Worm (Caenorhabditis elegans) whole organism, mixed stage, embryonic: Measurements from ENCODE around the gene cri-2.

ENCODE experiments used
- bed-3 ChIP-seq: fragments of 200-800 bp; sonication (Bioruptor generic); optimal IDR thresholded peaks from 3 replicates; lab custom pipeline; 2018; ENCODE audit warnings: mild to moderate bottlenecking, missing genetic modification characterization, moderate library complexity, missing compliant biosample characterization
- ceh-39 ChIP-seq: fragments of 150-350 bp; optimal IDR thresholded peaks from 2 replicates; lab custom pipeline; 2014; ENCODE audit warnings: missing biosample characterization, missing genetic modification characterization
- cnd-1 ChIP-seq: fragments of 200-800 bp; sonication (Bioruptor generic); optimal IDR thresholded peaks from 2 replicates; lab custom pipeline; 2018; ENCODE audit warnings: mild to moderate bottlenecking, missing genetic modification characterization, missing compliant biosample characterization
- elt-1 ChIP-seq: sonication (generic microtip); optimal IDR thresholded peaks from 2 replicates; lab custom pipeline; 2017; ENCODE audit warnings: missing genetic modification characterization, mild to moderate bottlenecking, missing compliant biosample characterization, antibody characterized with exemption, moderate library complexity, borderline replicate concordance; ENCODE audit not compliant: insufficient read depth
- flh-1 ChIP-seq: fragments of 200-800 bp; sonication (Bioruptor generic); optimal IDR thresholded peaks from 2 replicates; lab custom pipeline; 2018; ENCODE audit warnings: mild to moderate bottlenecking, missing genetic modification characterization, moderate library complexity, missing compliant biosample characterization
- mep-1 ChIP-seq: fragments of 150-350 bp; optimal IDR thresholded peaks from 2 replicates; lab custom pipeline; 2017; ENCODE audit warnings: missing biosample characterization, missing genetic modification reagents, missing genetic modification characterization, inconsistent platforms
- nhr-12 ChIP-seq: fragments of 150-350 bp; optimal IDR thresholded peaks from 2 replicates; lab custom pipeline; 2014; ENCODE audit warnings: missing biosample characterization, missing genetic modification characterization
- nhr-237 ChIP-seq: fragments of 150-350 bp; optimal IDR thresholded peaks from 2 replicates; lab custom pipeline; 2014; ENCODE audit warnings: missing biosample characterization, missing genetic modification characterization
- nhr-28 ChIP-seq: fragments of 150-350 bp; optimal IDR thresholded peaks from 2 replicates; lab custom pipeline; 2014; ENCODE audit warnings: missing biosample characterization, missing genetic modification characterization
- snpc-4 ChIP-seq: fragments of 150-350 bp; optimal IDR thresholded peaks from 2 replicates; lab custom pipeline; 2014; ENCODE audit warnings: missing biosample characterization, missing genetic modification characterization
- tbx-8 ChIP-seq: fragments of 200-800 bp; sonication (Bioruptor generic); optimal IDR thresholded peaks from 2 replicates; lab custom pipeline; 2018; ENCODE audit warnings: mild to moderate bottlenecking, missing genetic modification characterization, moderate library complexity, missing compliant biosample characterization
- unc-62 ChIP-seq: fragments of 150-350 bp; optimal IDR thresholded peaks from 2 replicates; lab custom pipeline; 2014; ENCODE audit warnings: missing biosample characterization, missing genetic modification reagents, missing genetic modification characterization
- ztf-11 ChIP-seq: fragments of 150-350 bp; optimal IDR thresholded peaks from 2 replicates; lab custom pipeline; 2014; ENCODE audit warnings: missing biosample characterization, missing genetic modification characterization

DNA sequence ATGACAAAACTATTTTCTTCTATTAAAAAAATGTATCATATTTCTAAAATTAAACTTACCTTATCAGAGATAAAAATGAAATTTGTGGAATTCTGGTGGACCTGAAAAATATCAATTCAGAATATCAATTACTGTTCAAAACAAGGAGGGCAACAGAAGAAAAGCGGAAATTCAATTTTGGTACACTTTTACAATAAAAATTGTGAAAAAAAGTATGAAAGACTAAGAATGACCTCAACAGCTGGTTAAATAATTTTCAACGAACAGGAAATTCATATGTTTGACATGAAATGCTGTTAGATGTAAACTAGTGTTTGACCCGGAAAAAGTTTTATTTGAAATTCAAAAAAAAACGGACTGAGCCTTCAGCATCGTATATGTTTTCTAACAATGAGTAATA, 12.3 kb downstream of the cri-2 start, which contains the start of gene K07C11.7:
- TF ChIP-seq ceh-39, result no peak
- no peak for TF ChIP-seq flh-1 (GFP tag; lab: Kevin White, UChicago)
- no peak for TF ChIP-seq bed-3 (GFP tag; lab: Kevin White, UChicago)
- no peak for TF ChIP-seq cnd-1 (tag; lab: Kevin White, UChicago)
- no peak for TF ChIP-seq snpc-4 (tag; lab: Kevin White, UChicago)
- TF ChIP-seq unc-62 (GFP tag; lab: Kevin White, UChicago), result no peak
- no peak for TF ChIP-seq nhr-28 (tag; lab: Kevin White, UChicago)
- TF ChIP-seq nhr-237, result no peak
- TF ChIP-seq nhr-12 (tag; lab: Kevin White, UChicago), result no peak
- no peak for TF ChIP-seq elt-1 (tag; lab: Kevin White, UChicago)
- no peak for TF ChIP-seq mep-1 (tag; lab: Kevin White, UChicago)
- TF ChIP-seq tbx-8 (GFP tag; lab: Kevin White, UChicago), result no peak
- no peak for TF ChIP-seq ztf-11
